Worm (Caenorhabditis elegans) whole organism, L1 larva: ENCODE measurements around the gene F42F12.11.

Experiments used
- C04F5.9 ChIP-seq: sonication (generic microtip); optimal IDR thresholded peaks from 2 replicates; lab custom pipeline; 2016; ENCODE audit warnings: missing genetic modification characterization, missing compliant biosample characterization
- C16A3.4 ChIP-seq: fragments of 150-350 bp; optimal IDR thresholded peaks from 2 replicates; lab custom pipeline; 2014; ENCODE audit warnings: missing biosample characterization, missing genetic modification characterization
- Y116A8C.19 ChIP-seq: sonication (generic microtip); optimal IDR thresholded peaks from 2 replicates; lab custom pipeline; 2016; ENCODE audit warnings: missing compliant biosample characterization, missing genetic modification characterization, borderline replicate concordance
- alr-1 ChIP-seq: fragments of 200-800 bp; sonication (Bioruptor generic); optimal IDR thresholded peaks from 2 replicates; lab custom pipeline; 2018; ENCODE audit warnings: borderline replicate concordance, mild to moderate bottlenecking, missing genetic modification characterization, missing compliant biosample characterization
- aly-2 ChIP-seq: fragments of 150-350 bp; optimal IDR thresholded peaks from 2 replicates; lab custom pipeline; 2014; ENCODE audit warnings: missing biosample characterization, missing genetic modification characterization
- ceh-82 ChIP-seq, 3 experiments: fragments of 150-350 bp in 1 of 3; sonication (generic microtip) in 2 of 3; optimal IDR thresholded peaks; 2 replicates each; lab custom pipeline; 2014 to 2017; ENCODE audit warnings: missing biosample characterization in 3 of 3, missing genetic modification characterization in 3 of 3
- ceh-88 ChIP-seq: fragments of 200-800 bp; sonication (Bioruptor generic); IDR thresholded peaks from 2 replicates; pipeline ENCODE4 v1.3.6; 2022; ENCODE audit warnings: missing genetic modification characterization, missing compliant biosample characterization
- ceh-90 ChIP-seq: sonication (generic microtip); optimal IDR thresholded peaks from 2 replicates; lab custom pipeline; 2016; ENCODE audit warnings: missing genetic modification characterization, missing compliant biosample characterization
- dsc-1 ChIP-seq: sonication (generic microtip); optimal IDR thresholded peaks from 2 replicates; lab custom pipeline; 2016; ENCODE audit warnings: mild to moderate bottlenecking, missing genetic modification characterization, missing compliant biosample characterization
- elt-2 ChIP-seq: sonication (generic microtip); optimal IDR thresholded peaks from 2 replicates; lab custom pipeline; 2016; ENCODE audit warnings: missing genetic modification characterization, mild to moderate bottlenecking, inconsistent platforms, missing compliant biosample characterization, missing genetic modification reagents
- elt-3 ChIP-seq, 6 experiments: fragments of 150-350 bp in 1 of 6; sonication (generic microtip); optimal IDR thresholded peaks; 2 replicates each; lab custom pipeline; 2017 to 2018; ENCODE audit warnings: missing biosample characterization in 6 of 6, missing genetic modification characterization in 6 of 6, inconsistent platforms in 1 of 6
- ets-5 ChIP-seq: fragments of 200-800 bp; sonication (Bioruptor generic); IDR thresholded peaks from 2 replicates; pipeline ENCODE4 v1.3.6; 2022; ENCODE audit warnings: missing genetic modification characterization, missing compliant biosample characterization
- fkh-4 ChIP-seq: sonication (generic microtip); optimal IDR thresholded peaks from 2 replicates; lab custom pipeline; 2016; ENCODE audit warnings: missing compliant biosample characterization, missing genetic modification characterization, borderline replicate concordance
- fkh-8 ChIP-seq: sonication (generic microtip); optimal IDR thresholded peaks from 2 replicates; lab custom pipeline; 2016; ENCODE audit warnings: mild to moderate bottlenecking, missing genetic modification characterization, missing compliant biosample characterization
- fos-1 ChIP-seq: fragments of 150-350 bp; optimal IDR thresholded peaks from 2 replicates; lab custom pipeline; 2014; ENCODE audit warnings: missing biosample characterization, missing genetic modification characterization
- hlh-17 ChIP-seq: fragments of 200-800 bp; sonication (Bioruptor generic); optimal IDR thresholded peaks from 2 replicates; lab custom pipeline; 2018; ENCODE audit warnings: missing genetic modification characterization, mild to moderate bottlenecking, missing compliant biosample characterization, moderate library complexity, borderline replicate concordance
- hpl-2 ChIP-seq: fragments of 150-350 bp; optimal IDR thresholded peaks from 2 replicates; lab custom pipeline; 2014; ENCODE audit warnings: missing biosample characterization, missing genetic modification reagents, missing genetic modification characterization
- irx-1 ChIP-seq: sonication (generic microtip); optimal IDR thresholded peaks from 2 replicates; lab custom pipeline; 2016; ENCODE audit warnings: missing genetic modification characterization, missing compliant biosample characterization
- jun-1 ChIP-seq: fragments of 150-350 bp; optimal IDR thresholded peaks from 2 replicates; lab custom pipeline; 2014; ENCODE audit warnings: missing biosample characterization, missing genetic modification reagents, missing genetic modification characterization
- lin-13 ChIP-seq: fragments of 150-350 bp; optimal IDR thresholded peaks from 2 replicates; lab custom pipeline; 2014; ENCODE audit warnings: missing biosample characterization, missing genetic modification reagents, missing genetic modification characterization
- lin-14 ChIP-seq: fragments of 200-800 bp; sonication (Bioruptor generic); optimal IDR thresholded peaks from 2 replicates; lab custom pipeline; 2018; ENCODE audit warnings: mild to moderate bottlenecking, missing genetic modification characterization, moderate library complexity, missing compliant biosample characterization
- lin-15B ChIP-seq: fragments of 150-350 bp; sonication (generic microtip); optimal IDR thresholded peaks from 3 replicates; lab custom pipeline; 2014; ENCODE audit warnings: missing biosample characterization, missing genetic modification characterization
- mab-9 ChIP-seq: fragments of 200-800 bp; sonication (Bioruptor generic); IDR thresholded peaks from 2 replicates; pipeline ENCODE4 v1.3.6; 2022; ENCODE audit warnings: missing genetic modification reagents, missing genetic modification characterization, missing compliant biosample characterization
- mdl-1 ChIP-seq, 2 experiments: fragments of 150-350 bp; optimal IDR thresholded peaks; 2 replicates each; lab custom pipeline; 2014 to 2017; ENCODE audit warnings: missing biosample characterization in 2 of 2, missing genetic modification characterization in 2 of 2, inconsistent platforms in 1 of 2
- mep-1 ChIP-seq: fragments of 150-350 bp; optimal IDR thresholded peaks from 2 replicates; lab custom pipeline; 2014; ENCODE audit warnings: missing biosample characterization, missing genetic modification characterization
- nhr-11 ChIP-seq: fragments of 150-350 bp; optimal IDR thresholded peaks from 2 replicates; lab custom pipeline; 2014; ENCODE audit warnings: missing biosample characterization, missing genetic modification characterization
- nhr-28 ChIP-seq: fragments of 150-350 bp; optimal IDR thresholded peaks from 2 replicates; lab custom pipeline; 2014; ENCODE audit warnings: missing biosample characterization, missing genetic modification characterization
- nhr-47 ChIP-seq: sonication (generic microtip); optimal IDR thresholded peaks from 2 replicates; lab custom pipeline; 2016; ENCODE audit warnings: mild to moderate bottlenecking, missing genetic modification characterization, moderate library complexity, missing compliant biosample characterization
- nhr-71 ChIP-seq: sonication (generic microtip); optimal IDR thresholded peaks from 2 replicates; lab custom pipeline; 2016; ENCODE audit warnings: mild to moderate bottlenecking, missing genetic modification characterization, moderate library complexity, missing compliant biosample characterization
- nhr-76 ChIP-seq: sonication (generic microtip); optimal IDR thresholded peaks from 2 replicates; lab custom pipeline; 2017; ENCODE audit warnings: missing biosample characterization, missing genetic modification characterization
- nhr-84 ChIP-seq: sonication (generic microtip); optimal IDR thresholded peaks from 2 replicates; lab custom pipeline; 2017; ENCODE audit warnings: missing biosample characterization, missing genetic modification characterization
- nhr-85 ChIP-seq: sonication (generic microtip); peaks from one replicate; lab custom pipeline; 2016; ENCODE audit warnings: missing genetic modification characterization, inconsistent platforms, missing compliant biosample characterization
- pax-3 ChIP-seq: fragments of 200-800 bp; sonication (Bioruptor generic); optimal IDR thresholded peaks from 2 replicates; lab custom pipeline; 2018; ENCODE audit warnings: mild to moderate bottlenecking, missing genetic modification characterization, moderate library complexity, missing compliant biosample characterization
- rnt-1 ChIP-seq: sonication (generic microtip); optimal IDR thresholded peaks from 2 replicates; lab custom pipeline; 2016; ENCODE audit warnings: mild to moderate bottlenecking, missing genetic modification characterization, moderate library complexity, missing compliant biosample characterization
- snu-23 ChIP-seq: sonication (generic microtip); optimal IDR thresholded peaks from 2 replicates; lab custom pipeline; 2016; ENCODE audit warnings: missing genetic modification characterization, missing compliant biosample characterization
- sptf-1 ChIP-seq: fragments of 150-350 bp; optimal IDR thresholded peaks from 2 replicates; lab custom pipeline; 2014; ENCODE audit warnings: missing biosample characterization, missing genetic modification characterization
- tbx-2 ChIP-seq: sonication (generic microtip); optimal IDR thresholded peaks from 2 replicates; lab custom pipeline; 2016; ENCODE audit warnings: missing genetic modification characterization, missing compliant biosample characterization
- tlp-1 ChIP-seq: fragments of 150-350 bp; optimal IDR thresholded peaks from 2 replicates; lab custom pipeline; 2014; ENCODE audit warnings: missing biosample characterization, missing genetic modification characterization
- unc-30 ChIP-seq: sonication (generic microtip); optimal IDR thresholded peaks from 2 replicates; lab custom pipeline; 2017; ENCODE audit warnings: missing biosample characterization, missing genetic modification characterization
- xbp-1 ChIP-seq: sonication (generic microtip); optimal IDR thresholded peaks from 2 replicates; lab custom pipeline; 2016; ENCODE audit warnings: missing genetic modification characterization, missing compliant biosample characterization

F42F12.11 gene

ce11 chrX:12357127-12357526 is 10.3 kb downstream of the F42F12.11 start, which contains the start of gene nspc-13:
Gene nspc-13, plus strand, starts transcription at chrX:12357427.
- TF ChIP-seq alr-1 (tag; lab: Kevin White, UChicago) = no peak
- TF ChIP-seq jun-1 (tag; lab: Kevin White, UChicago) = no peak
- no peak for TF ChIP-seq tbx-2 (tag; lab: Kevin White, UChicago)
- TF ChIP-seq Y116A8C.19 (tag; lab: Kevin White, UChicago) = no peak
- no peak for TF ChIP-seq rnt-1 (tag; lab: Kevin White, UChicago)
- no peak for TF ChIP-seq aly-2
- TF ChIP-seq ceh-88 (GFP tag; lab: Robert Waterston, UW) = no peak
- TF ChIP-seq dsc-1 (tag; lab: Kevin White, UChicago) = no peak
- TF ChIP-seq nhr-11 (tag; lab: Kevin White, UChicago) = no peak
- TF ChIP-seq mdl-1 (tag; optimal IDR thresholded peaks at IDR 0.05; lab: Kevin White, UChicago) = no peak
- no peak for TF ChIP-seq mab-9
- no peak for TF ChIP-seq C04F5.9 (tag; lab: Kevin White, UChicago)
- TF ChIP-seq ets-5 (GFP tag; lab: Robert Waterston, UW) = no peak
- no peak for TF ChIP-seq mep-1 (tag; lab: Kevin White, UChicago)

ce11 chrX:12358957-12359356 is 12.1 kb downstream of the F42F12.11 start, which contains the start of gene nspc-14:
Gene nspc-14, minus strand, starts transcription at chrX:12359057.
- TF ChIP-seq fkh-4 (tag; lab: Kevin White, UChicago) (no peak), nhr-28 (tag; lab: Kevin White, UChicago) (no peak), irx-1 (tag; lab: Kevin White, UChicago) (no peak), elt-2 (tag; lab: Kevin White, UChicago) (no peak), mdl-1 (tag; optimal IDR thresholded peaks at IDR 0.05; lab: Kevin White, UChicago) (no peak), snu-23 (GFP tag; lab: Kevin White, UChicago) (no peak), unc-30 (no peak), pax-3 (tag; lab: Kevin White, UChicago) (no peak), Y116A8C.19 (tag; lab: Kevin White, UChicago) (no peak), fos-1 (no peak), fkh-8 (tag; lab: Kevin White, UChicago) (no peak), nhr-71 (no peak), elt-3 (tag; optimal IDR thresholded peaks at IDR 0.05; lab: Kevin White, UChicago) (no peak), hpl-2 (GFP tag; lab: Kevin White, UChicago) (no peak), ceh-90 (tag; lab: Kevin White, UChicago) (no peak), lin-15B (no peak), C16A3.4 (tag; lab: Kevin White, UChicago) (no peak), hlh-17 (no peak), mab-9 (no peak)

ce11 chrX:12360444-12360843 is 13.6 kb downstream of the F42F12.11 start, which contains the start of the genes nspc-15 and F19H6.6:
Gene nspc-15, plus strand, starts transcription at chrX:12360744.
Gene F19H6.6, plus strand, starts transcription at chrX:12360827.
- TF ChIP-seq aly-2 (no peak), C16A3.4 (tag; lab: Kevin White, UChicago) (no peak), nhr-84 (no peak), ceh-82 (tag; optimal IDR thresholded peaks at IDR 0.05; lab: Kevin White, UChicago) (no peak), fos-1 (no peak), lin-13 (GFP tag; lab: Kevin White, UChicago) (no peak), sptf-1 (tag; lab: Kevin White, UChicago) (no peak), xbp-1 (tag; lab: Kevin White, UChicago) (no peak), nhr-85 (tag; lab: Kevin White, UChicago) (no peak), alr-1 (tag; lab: Kevin White, UChicago) (no peak), nhr-47 (no peak), nhr-76 (tag; lab: Kevin White, UChicago) (no peak), rnt-1 (tag; lab: Kevin White, UChicago) (no peak), fkh-8 (tag; lab: Kevin White, UChicago) (no peak), ceh-88 (GFP tag; lab: Robert Waterston, UW) (no peak), tlp-1 (tag; lab: Kevin White, UChicago) (no peak), elt-3 (tag; optimal IDR thresholded peaks at IDR 0.05; lab: Kevin White, UChicago) (no peak), nhr-71 (no peak), lin-14 (GFP tag; lab: Kevin White, UChicago) (no peak)
